Fruit fly (Drosophila melanogaster) whole organism, embryonic: Measurements from ENCODE around the gene Vps13D.

ENCODE experiments used
- Atf6 ChIP-seq: fragments of 200-800 bp; sonication (Bioruptor generic); IDR thresholded peaks from 2 replicates; pipeline ENCODE4 v1.3.6; 2022; ENCODE audit warnings: missing biosample characterization, missing genetic modification characterization
- CG10654 ChIP-seq: fragments of 200-800 bp; sonication (Bioruptor generic); optimal IDR thresholded peaks from 2 replicates; lab custom pipeline; 2016; ENCODE audit warnings: missing biosample characterization, missing genetic modification characterization
- CG11456 ChIP-seq: fragments of 200-800 bp; sonication (Bioruptor generic); IDR thresholded peaks from 3 replicates; pipeline ENCODE4 v1.3.6; 2022; ENCODE audit warnings: missing biosample characterization, missing genetic modification characterization
- CG13287 ChIP-seq: fragments of 200-800 bp; sonication (Bioruptor generic); IDR thresholded peaks from 2 replicates; pipeline ENCODE4 v1.3.6; 2022; ENCODE audit warnings: missing biosample characterization, missing genetic modification characterization; ENCODE audit not compliant: partially characterized antibody
- CG16815 ChIP-seq: fragments of 200-800 bp; sonication (Bioruptor generic); optimal IDR thresholded peaks from 3 replicates; lab custom pipeline; 2017; ENCODE audit warnings: missing biosample characterization, mild to moderate bottlenecking, missing genetic modification characterization
- CG17612 ChIP-seq: fragments of 200-800 bp; sonication (Bioruptor generic); IDR thresholded peaks from 2 replicates; pipeline ENCODE4 v1.3.6; 2022; ENCODE audit warnings: missing biosample characterization, missing genetic modification characterization
- CG18011 ChIP-seq: fragments of 200-800 bp; sonication (Bioruptor generic); optimal IDR thresholded peaks from 2 replicates; lab custom pipeline; 2017; ENCODE audit warnings: missing biosample characterization, missing genetic modification characterization, mild to moderate bottlenecking, moderate library complexity, missing genotype
- CG18476 ChIP-seq: fragments of 200-800 bp; sonication (Bioruptor generic); optimal IDR thresholded peaks from 2 replicates; lab custom pipeline; 2016; ENCODE audit warnings: missing biosample characterization, mild to moderate bottlenecking, missing genetic modification characterization
- CG2875 ChIP-seq: fragments of 200-800 bp; sonication (Bioruptor generic); optimal IDR thresholded peaks from 2 replicates; lab custom pipeline; 2017; ENCODE audit warnings: missing biosample characterization, mild to moderate bottlenecking, missing genetic modification characterization, missing genetic modification reagents
- CG3163 ChIP-seq: fragments of 200-800 bp; sonication (Bioruptor generic); optimal IDR thresholded peaks from 3 replicates; lab custom pipeline; 2016; ENCODE audit warnings: missing biosample characterization, missing genetic modification characterization
- CG32767 ChIP-seq: fragments of 200-800 bp; sonication (Bioruptor generic); IDR thresholded peaks from 2 replicates; pipeline ENCODE4 v1.3.6; 2022; ENCODE audit warnings: missing biosample characterization, missing genetic modification characterization
- CG32772 ChIP-seq: fragments of 200-800 bp; sonication (Bioruptor generic); IDR thresholded peaks from 2 replicates; pipeline ENCODE4 v1.3.6; 2022; ENCODE audit warnings: missing biosample characterization, missing genetic modification characterization
- CG33557 ChIP-seq: fragments of 200-800 bp; sonication (Bioruptor generic); optimal IDR thresholded peaks from 2 replicates; lab custom pipeline; 2019; ENCODE audit warnings: missing biosample characterization, mild to moderate bottlenecking, missing genetic modification characterization, moderate library complexity
- CG34376 ChIP-seq: fragments of 200-800 bp; sonication (Bioruptor generic); optimal IDR thresholded peaks from 2 replicates; lab custom pipeline; 2018; ENCODE audit warnings: missing biosample characterization, mild to moderate bottlenecking, missing genetic modification characterization
- CG42726 ChIP-seq: fragments of 200-800 bp; sonication (Bioruptor generic); IDR thresholded peaks from 2 replicates; pipeline ENCODE4 v1.3.6; 2022; ENCODE audit warnings: missing biosample characterization, missing genetic modification characterization; ENCODE audit not compliant: partially characterized antibody
- CG7357 ChIP-seq: fragments of 200-800 bp; sonication (Bioruptor generic); IDR thresholded peaks from 3 replicates; pipeline ENCODE4 v1.3.6; 2022; ENCODE audit warnings: missing biosample characterization, missing genetic modification characterization
- CG7556 ChIP-seq: fragments of 200-800 bp; sonication (Bioruptor generic); optimal IDR thresholded peaks from 2 replicates; lab custom pipeline; 2017; ENCODE audit warnings: missing biosample characterization, mild to moderate bottlenecking, missing genetic modification characterization
- CG9215 ChIP-seq: fragments of 200-800 bp; sonication (Bioruptor generic); IDR thresholded peaks from 2 replicates; pipeline ENCODE4 v1.3.6; 2022; ENCODE audit warnings: missing biosample characterization, missing genetic modification characterization
- Chrac-16 ChIP-seq: fragments of 200-800 bp; sonication (Bioruptor generic); optimal IDR thresholded peaks from 3 replicates; lab custom pipeline; 2016; ENCODE audit warnings: missing biosample characterization, missing genetic modification characterization
- CrebB ChIP-seq: fragments of 200-800 bp; sonication (Bioruptor generic); optimal IDR thresholded peaks from 3 replicates; lab custom pipeline; 2018; ENCODE audit warnings: missing biosample characterization, mild to moderate bottlenecking, missing genetic modification characterization
- D19A ChIP-seq: fragments of 200-800 bp; optimal IDR thresholded peaks from 3 replicates; lab custom pipeline; 2019; ENCODE audit warnings: missing biosample characterization, mild to moderate bottlenecking, missing genetic modification characterization, moderate library complexity
- Dad ChIP-seq: fragments of 200-800 bp; sonication (Bioruptor generic); optimal IDR thresholded peaks from 3 replicates; lab custom pipeline; 2016; ENCODE audit warnings: missing biosample characterization, missing genetic modification characterization
- Deaf1 ChIP-seq: fragments of 200-800 bp; optimal IDR thresholded peaks from 3 replicates; lab custom pipeline; 2019; ENCODE audit warnings: missing biosample characterization, mild to moderate bottlenecking, missing genetic modification characterization, moderate library complexity
- Dip2 ChIP-seq: fragments of 200-800 bp; sonication (Bioruptor generic); IDR thresholded peaks from 2 replicates; pipeline ENCODE4 v1.3.6; 2022; ENCODE audit warnings: missing biosample characterization, missing genetic modification characterization
- Doc3 ChIP-seq: fragments of 200-800 bp; sonication (Bioruptor generic); IDR thresholded peaks from 3 replicates; pipeline ENCODE4 v1.3.6; 2022; ENCODE audit warnings: missing biosample characterization, missing genetic modification characterization; ENCODE audit not compliant: partially characterized antibody
- Dref ChIP-seq: fragments of 200-800 bp; sonication (Bioruptor generic); IDR thresholded peaks from 2 replicates; pipeline ENCODE4 v1.3.6; 2022; ENCODE audit warnings: missing biosample characterization, missing genetic modification characterization
- E2f2 ChIP-seq: fragments of 200-800 bp; sonication (Bioruptor generic); IDR thresholded peaks from 2 replicates; pipeline ENCODE4 v1.3.6; 2022; ENCODE audit warnings: missing biosample characterization, missing genetic modification characterization
- Elba2 ChIP-seq: fragments of 200-800 bp; sonication (Bioruptor generic); optimal IDR thresholded peaks from 3 replicates; lab custom pipeline; 2016; ENCODE audit warnings: missing biosample characterization, missing genetic modification characterization
- GATAe ChIP-seq: fragments of 200-800 bp; sonication (Bioruptor generic); conservative IDR thresholded peaks from 2 replicates; pipeline ENCODE4 v1.3.6; 2022; ENCODE audit warnings: missing biosample characterization, missing genetic modification characterization
- HmgD ChIP-seq: fragments of 200-800 bp; sonication (Bioruptor generic); optimal IDR thresholded peaks from 3 replicates; lab custom pipeline; 2016; ENCODE audit warnings: missing biosample characterization, missing genetic modification characterization
- MBD-R2 ChIP-seq: fragments of 200-800 bp; sonication (Bioruptor generic); IDR thresholded peaks from 2 replicates; pipeline ENCODE4 v1.3.6; 2022; ENCODE audit warnings: missing biosample characterization, missing genetic modification characterization
- Med ChIP-seq: fragments of 200-800 bp; sonication (Bioruptor generic); peaks from one replicate; lab custom pipeline; 2016; ENCODE audit warnings: missing biosample characterization, missing genetic modification characterization, mild to moderate bottlenecking, inconsistent platforms, moderate library complexity
- Rfx ChIP-seq: fragments of 200-800 bp; sonication (Bioruptor generic); IDR thresholded peaks from 2 replicates; pipeline ENCODE4 v1.3.6; 2022; ENCODE audit warnings: missing biosample characterization, missing genetic modification characterization
- Sox100B ChIP-seq: fragments of 200-800 bp; sonication (Bioruptor generic); optimal IDR thresholded peaks from 3 replicates; lab custom pipeline; 2018; ENCODE audit warnings: missing biosample characterization, mild to moderate bottlenecking, missing genetic modification characterization
- Sry-β ChIP-seq: fragments of 200-800 bp; sonication (Bioruptor generic); optimal IDR thresholded peaks from 2 replicates; lab custom pipeline; 2018; ENCODE audit warnings: missing biosample characterization, mild to moderate bottlenecking, missing genetic modification characterization, moderate library complexity
- az2 ChIP-seq: fragments of 200-800 bp; sonication (Bioruptor generic); optimal IDR thresholded peaks from 3 replicates; lab custom pipeline; 2016; ENCODE audit warnings: missing biosample characterization, missing genetic modification characterization
- bab2 ChIP-seq: fragments of 200-800 bp; sonication (Bioruptor generic); optimal IDR thresholded peaks from 2 replicates; lab custom pipeline; 2016; ENCODE audit warnings: missing biosample characterization, missing genetic modification characterization
- cad ChIP-seq: fragments of >200 bp; optimal IDR thresholded peaks from 2 replicates; lab custom pipeline; 2017; ENCODE audit warnings: missing biosample characterization, missing genetic modification characterization
- chm ChIP-seq: fragments of 200-800 bp; sonication (Bioruptor generic); IDR thresholded peaks from 2 replicates; pipeline ENCODE4 v1.3.6; 2022; ENCODE audit warnings: missing biosample characterization, missing genetic modification characterization
- crol ChIP-seq: fragments of 200-800 bp; sonication (Bioruptor generic); IDR thresholded peaks from 2 replicates; pipeline ENCODE4 v1.3.6; 2022; ENCODE audit warnings: missing biosample characterization, missing genetic modification characterization
- ewg ChIP-seq: fragments of 200-800 bp; sonication (Bioruptor generic); optimal IDR thresholded peaks from 3 replicates; lab custom pipeline; 2017; ENCODE audit warnings: mild to moderate bottlenecking, missing biosample characterization, missing genetic modification reagents, missing genetic modification characterization
- gsb ChIP-seq: fragments of 200-800 bp; sonication (Bioruptor generic); IDR thresholded peaks from 2 replicates; pipeline ENCODE4 v1.3.6; 2022; ENCODE audit warnings: missing biosample characterization, missing genetic modification characterization
- inv ChIP-seq: fragments of 200-800 bp; sonication (Bioruptor generic); IDR thresholded peaks from 2 replicates; pipeline ENCODE4 v1.3.6; 2022; ENCODE audit warnings: missing biosample characterization, missing genetic modification characterization; ENCODE audit not compliant: partially characterized antibody
- mld ChIP-seq: fragments of 200-800 bp; sonication (Bioruptor generic); IDR thresholded peaks from 3 replicates; pipeline ENCODE4 v1.3.6; 2022; ENCODE audit warnings: missing biosample characterization, missing genetic modification characterization; ENCODE audit not compliant: partially characterized antibody
- pros ChIP-seq: fragments of 200-800 bp; sonication (Bioruptor generic); optimal IDR thresholded peaks from 3 replicates; lab custom pipeline; 2019; ENCODE audit warnings: missing biosample characterization, mild to moderate bottlenecking, missing genetic modification characterization, moderate library complexity
- slbo ChIP-seq: fragments of 200-800 bp; sonication (Bioruptor generic); IDR thresholded peaks from 2 replicates; pipeline ENCODE4 v1.3.6; 2022; ENCODE audit warnings: missing biosample characterization, missing genetic modification characterization
- sna ChIP-seq: fragments of 200-800 bp; sonication (Bioruptor generic); IDR thresholded peaks from 2 replicates; pipeline ENCODE4 v1.3.6; 2022; ENCODE audit warnings: missing biosample characterization, missing genetic modification characterization; ENCODE audit not compliant: partially characterized antibody
- so ChIP-seq: fragments of 200-800 bp; sonication (Bioruptor generic); IDR thresholded peaks from 3 replicates; pipeline ENCODE4 v1.3.6; 2022; ENCODE audit warnings: missing biosample characterization, missing genetic modification characterization
- sr ChIP-seq: fragments of 200-800 bp; sonication (Bioruptor generic); IDR thresholded peaks from 3 replicates; pipeline ENCODE4 v1.3.6; 2022; ENCODE audit warnings: missing biosample characterization, missing genetic modification characterization
- ssp ChIP-seq: fragments of 200-800 bp; sonication (Bioruptor generic); IDR thresholded peaks from 2 replicates; pipeline ENCODE4 v1.3.6; 2022; ENCODE audit warnings: missing biosample characterization, missing genetic modification characterization
- vnd ChIP-seq: fragments of 200-800 bp; sonication (Bioruptor generic); IDR thresholded peaks from 3 replicates; pipeline ENCODE4 v1.3.6; 2022; ENCODE audit warnings: missing biosample characterization, missing genetic modification characterization; ENCODE audit not compliant: partially characterized antibody

The Vps13D gene

DNA sequence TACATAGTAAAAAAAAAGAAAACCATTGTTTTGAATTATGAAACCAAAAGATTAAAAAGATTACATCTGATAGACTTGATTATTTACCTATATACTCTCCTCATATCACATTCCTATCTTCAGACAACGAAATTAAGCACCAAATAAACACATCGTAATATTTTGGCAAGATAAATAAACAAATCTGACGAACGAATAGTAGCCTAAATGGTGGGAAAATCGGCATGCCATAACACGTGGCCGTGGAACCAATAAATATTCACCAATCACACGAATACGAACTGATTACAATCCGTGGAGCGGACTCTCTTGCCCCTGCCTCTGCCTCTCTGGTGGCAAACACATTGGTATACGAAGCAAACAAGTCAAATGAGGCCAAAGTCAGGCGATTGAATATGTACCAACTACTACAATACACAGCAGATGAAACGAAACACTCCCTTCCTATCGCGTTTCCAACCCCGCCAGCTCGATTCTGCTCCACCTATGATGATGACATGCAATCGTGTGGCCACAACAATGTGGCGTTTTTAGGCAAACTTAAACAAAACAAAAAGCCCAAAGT is 41.3 kb downstream of the Vps13D start (continued):
- TF ChIP-seq Dad (GFP tag; lab: Kevin White, UChicago) (no peak), CrebB (tag; lab: Kevin White, UChicago) (peak; percentile 13), CG17612 (GFP tag; lab: Robert Waterston, UW) (no peak), Rfx (GFP tag; lab: Robert Waterston, UW) (peak; percentile 32; the same call in 1 of the 2 replicates), bab2 (GFP tag; lab: Kevin White, UChicago) (no peak), az2 (GFP tag; lab: Kevin White, UChicago) (no peak), ewg (GFP tag; lab: Kevin White, UChicago) (no peak), Elba2 (GFP tag; lab: Kevin White, UChicago) (no peak), CG34376 (GFP tag; lab: Kevin White, UChicago) (peak; percentile 47), D19A (no peak), Med (peak; percentile 78), HmgD (GFP tag; lab: Kevin White, UChicago) (no peak), Atf6 (GFP tag; lab: Robert Waterston, UW) (no peak; the same call in 1 of the 2 replicates), vnd (GFP tag; lab: Robert Waterston, UW) (no peak), CG7357 (GFP tag; lab: Robert Waterston, UW) (no peak), inv (no peak), GATAe (no peak), CG32767 (GFP tag; lab: Robert Waterston, UW) (no peak), MBD-R2 (no peak), so (GFP tag; lab: Robert Waterston, UW) (peak; percentile 42; the same call in 1 of the 3 replicates), Deaf1 (tag; lab: Kevin White, UChicago) (no peak), CG18476 (GFP tag; lab: Kevin White, UChicago) (no peak), slbo (GFP tag; lab: Robert Waterston, UW) (peak; percentile 25; the same call in 1 of the 2 replicates), ssp (GFP tag; lab: Robert Waterston, UW) (no peak), CG7556 (GFP tag; lab: Kevin White, UChicago) (no peak), CG2875 (GFP tag; lab: Kevin White, UChicago) (no peak), CG9215 (GFP tag; lab: Robert Waterston, UW) (no peak), Sry-β (GFP tag; lab: Kevin White, UChicago) (no peak), CG42726 (GFP tag; lab: Robert Waterston, UW) (no peak), Dip2 (GFP tag; lab: Robert Waterston, UW) (no peak), CG10654 (GFP tag; lab: Kevin White, UChicago) (no peak), CG16815 (no peak), CG32772 (GFP tag; lab: Robert Waterston, UW) (no peak), chm (GFP tag; lab: Robert Waterston, UW) (no peak), CG3163 (no peak), gsb (GFP tag; lab: Robert Waterston, UW) (peak; percentile 6; the same call in 1 of the 2 replicates), Doc3 (GFP tag; lab: Robert Waterston, UW) (no peak), E2f2 (GFP tag; lab: Robert Waterston, UW) (no peak), cad (GFP tag; lab: Kevin White, UChicago) (no peak), sna (no peak), Sox100B (no peak), mld (GFP tag; lab: Robert Waterston, UW) (no peak), crol (peak; percentile 83), pros (no peak), CG13287 (GFP tag; lab: Robert Waterston, UW) (no peak), Dref (GFP tag; lab: Robert Waterston, UW) (no peak), CG18011 (GFP tag; lab: Kevin White, UChicago) (no peak), CG11456 (no peak), sr (GFP tag; lab: Robert Waterston, UW) (no peak), Chrac-16 (GFP tag; lab: Kevin White, UChicago) (no peak), CG33557 (GFP tag; lab: Kevin White, UChicago) (no peak)
